Worm (Caenorhabditis elegans) whole organism, mixed stage, embryonic: ENCODE results near the gene C24H10.2.
A peak's percentile ranks its signal among the peaks of the same experiment; 100 is the strongest.

Source experiments
- M03D4.4 ChIP-seq: sonication (generic microtip); optimal IDR thresholded peaks from 2 replicates; lab custom pipeline; 2017; ENCODE audit warnings: mild to moderate bottlenecking, missing genetic modification characterization, missing compliant biosample characterization
- bed-3 ChIP-seq: fragments of 200-800 bp; sonication (Bioruptor generic); optimal IDR thresholded peaks from 3 replicates; lab custom pipeline; 2018; ENCODE audit warnings: mild to moderate bottlenecking, missing genetic modification characterization, moderate library complexity, missing compliant biosample characterization
- blmp-1 ChIP-seq: fragments of 150-350 bp; optimal IDR thresholded peaks from 2 replicates; lab custom pipeline; 2014; ENCODE audit warnings: missing biosample characterization, missing genetic modification characterization
- ceh-39 ChIP-seq: fragments of 150-350 bp; optimal IDR thresholded peaks from 2 replicates; lab custom pipeline; 2014; ENCODE audit warnings: missing biosample characterization, missing genetic modification characterization
- ceh-43 ChIP-seq: fragments of 200-800 bp; sonication (Bioruptor generic); optimal IDR thresholded peaks from 2 replicates; lab custom pipeline; 2018; ENCODE audit warnings: mild to moderate bottlenecking, missing genetic modification characterization, moderate library complexity, missing compliant biosample characterization
- ceh-83 ChIP-seq: fragments of 200-800 bp; sonication (Bioruptor generic); optimal IDR thresholded peaks from 2 replicates; lab custom pipeline; 2018; ENCODE audit warnings: mild to moderate bottlenecking, missing genetic modification characterization, missing compliant biosample characterization
- ces-1 ChIP-seq: fragments of 150-350 bp; optimal IDR thresholded peaks from 2 replicates; lab custom pipeline; 2014; ENCODE audit warnings: missing biosample characterization, missing genetic modification reagents, missing genetic modification characterization
- cnd-1 ChIP-seq: fragments of 200-800 bp; sonication (Bioruptor generic); optimal IDR thresholded peaks from 2 replicates; lab custom pipeline; 2018; ENCODE audit warnings: mild to moderate bottlenecking, missing genetic modification characterization, missing compliant biosample characterization
- drap-1 ChIP-seq: fragments of 200-800 bp; sonication (Bioruptor generic); optimal IDR thresholded peaks from 3 replicates; lab custom pipeline; 2018; ENCODE audit warnings: mild to moderate bottlenecking, missing genetic modification characterization, missing compliant biosample characterization
- elt-1 ChIP-seq: sonication (generic microtip); optimal IDR thresholded peaks from 2 replicates; lab custom pipeline; 2017; ENCODE audit warnings: missing genetic modification characterization, mild to moderate bottlenecking, missing compliant biosample characterization, antibody characterized with exemption, moderate library complexity, borderline replicate concordance; ENCODE audit not compliant: insufficient read depth
- elt-3 ChIP-seq: fragments of 150-350 bp; optimal IDR thresholded peaks from 2 replicates; lab custom pipeline; 2014; ENCODE audit warnings: missing biosample characterization, missing genetic modification characterization
- flh-1 ChIP-seq: fragments of 200-800 bp; sonication (Bioruptor generic); optimal IDR thresholded peaks from 2 replicates; lab custom pipeline; 2018; ENCODE audit warnings: mild to moderate bottlenecking, missing genetic modification characterization, moderate library complexity, missing compliant biosample characterization
- ham-2 ChIP-seq: fragments of 200-800 bp; sonication (Bioruptor generic); optimal IDR thresholded peaks from 2 replicates; lab custom pipeline; 2018; ENCODE audit warnings: mild to moderate bottlenecking, missing genetic modification characterization, missing compliant biosample characterization
- hlh-1 ChIP-seq: fragments of 150-350 bp; optimal IDR thresholded peaks from 2 replicates; lab custom pipeline; 2014; ENCODE audit warnings: missing biosample characterization, missing genetic modification reagents, missing genetic modification characterization
- lin-13 ChIP-seq: fragments of 150-350 bp; optimal IDR thresholded peaks from 2 replicates; lab custom pipeline; 2014; ENCODE audit warnings: missing biosample characterization, missing genetic modification characterization
- lsy-2 ChIP-seq: fragments of 150-350 bp; optimal IDR thresholded peaks from 2 replicates; lab custom pipeline; 2014; ENCODE audit warnings: missing biosample characterization, missing genetic modification characterization
- mab-5 ChIP-seq: fragments of 150-350 bp; optimal IDR thresholded peaks from 2 replicates; lab custom pipeline; 2014; ENCODE audit warnings: missing biosample characterization, missing genetic modification characterization
- mls-2 ChIP-seq: sonication (generic microtip); optimal IDR thresholded peaks from 2 replicates; lab custom pipeline; 2016; ENCODE audit warnings: mild to moderate bottlenecking, missing genetic modification characterization, moderate library complexity, missing compliant biosample characterization
- nhr-12 ChIP-seq: fragments of 150-350 bp; optimal IDR thresholded peaks from 2 replicates; lab custom pipeline; 2014; ENCODE audit warnings: missing biosample characterization, missing genetic modification characterization
- nhr-2 ChIP-seq: fragments of 150-350 bp; optimal IDR thresholded peaks from 2 replicates; lab custom pipeline; 2014; ENCODE audit warnings: missing biosample characterization, missing genetic modification characterization
- nhr-237 ChIP-seq: fragments of 150-350 bp; optimal IDR thresholded peaks from 2 replicates; lab custom pipeline; 2014; ENCODE audit warnings: missing biosample characterization, missing genetic modification characterization
- nhr-28 ChIP-seq: fragments of 150-350 bp; optimal IDR thresholded peaks from 2 replicates; lab custom pipeline; 2014; ENCODE audit warnings: missing biosample characterization, missing genetic modification characterization
- nhr-76 ChIP-seq: sonication (generic microtip); optimal IDR thresholded peaks from 2 replicates; lab custom pipeline; 2017; ENCODE audit warnings: missing biosample characterization, missing genetic modification characterization
- pha-4 ChIP-seq: fragments of 150-350 bp; optimal IDR thresholded peaks from 2 replicates; lab custom pipeline; 2018; ENCODE audit warnings: missing biosample characterization, missing genetic modification reagents, missing genetic modification characterization
- sem-2 ChIP-seq: fragments of 200-800 bp; sonication (Bioruptor generic); optimal IDR thresholded peaks from 2 replicates; lab custom pipeline; 2018; ENCODE audit warnings: mild to moderate bottlenecking, missing genetic modification characterization, missing compliant biosample characterization
- snpc-4 ChIP-seq: fragments of 150-350 bp; optimal IDR thresholded peaks from 2 replicates; lab custom pipeline; 2014; ENCODE audit warnings: missing biosample characterization, missing genetic modification characterization
- sptf-1 ChIP-seq: sonication (generic microtip); optimal IDR thresholded peaks from 2 replicates; lab custom pipeline; 2017; ENCODE audit warnings: mild to moderate bottlenecking, missing genetic modification characterization, moderate library complexity, missing compliant biosample characterization
- tbx-8 ChIP-seq: fragments of 200-800 bp; sonication (Bioruptor generic); optimal IDR thresholded peaks from 2 replicates; lab custom pipeline; 2018; ENCODE audit warnings: mild to moderate bottlenecking, missing genetic modification characterization, moderate library complexity, missing compliant biosample characterization
- unc-120 ChIP-seq: sonication (generic microtip); optimal IDR thresholded peaks from 2 replicates; lab custom pipeline; 2017; ENCODE audit warnings: missing genetic modification characterization, missing compliant biosample characterization; ENCODE audit not compliant: poor library complexity, severe bottlenecking
- unc-39 ChIP-seq: fragments of 150-350 bp; optimal IDR thresholded peaks from 2 replicates; lab custom pipeline; 2014; ENCODE audit warnings: missing biosample characterization, missing genetic modification characterization
- unc-62 ChIP-seq: fragments of 150-350 bp; optimal IDR thresholded peaks from 2 replicates; lab custom pipeline; 2014; ENCODE audit warnings: missing biosample characterization, missing genetic modification reagents, missing genetic modification characterization
- zip-8 ChIP-seq: fragments of 150-350 bp; optimal IDR thresholded peaks from 2 replicates; lab custom pipeline; 2014; ENCODE audit warnings: missing biosample characterization, missing genetic modification characterization
- ztf-11 ChIP-seq: fragments of 150-350 bp; optimal IDR thresholded peaks from 2 replicates; lab custom pipeline; 2014; ENCODE audit warnings: missing biosample characterization, missing genetic modification characterization

C24H10.2 gene

ce11 chrX:5063750-5064652 lies at the start of gene C24H10.2:
Gene C24H10.2 (plus strand): TSS chrX:5064602.
- TF ChIP-seq ces-1 (GFP tag; lab: Kevin White, UChicago) (no peak), hlh-1 (no peak), ceh-83 (GFP tag; lab: Kevin White, UChicago) (no peak), nhr-28 (tag; lab: Kevin White, UChicago) (no peak), flh-1 (GFP tag; lab: Kevin White, UChicago) (no peak), nhr-76 (tag; lab: Kevin White, UChicago) (no peak), sptf-1 (tag; lab: Kevin White, UChicago) (peak; percentile 9), mab-5 (tag; lab: Kevin White, UChicago) (no peak), lsy-2 (tag; lab: Kevin White, UChicago) (no peak), unc-62 (GFP tag; lab: Kevin White, UChicago) (no peak), M03D4.4 (no peak), pha-4 (peak; percentile 48), ceh-39 (tag; lab: Kevin White, UChicago) (no peak), nhr-2 (no peak), elt-3 (tag; lab: Kevin White, UChicago) (no peak), ham-2 (no peak), ceh-43 (GFP tag; lab: Kevin White, UChicago) (no peak), unc-39 (tag; lab: Kevin White, UChicago) (no peak), nhr-237 (tag; lab: Kevin White, UChicago) (no peak), drap-1 (GFP tag; lab: Kevin White, UChicago) (peak; percentile 22), lin-13 (peak; percentile 3), mls-2 (peak; percentile 27), nhr-12 (tag; lab: Kevin White, UChicago) (no peak), zip-8 (tag; lab: Kevin White, UChicago) (no peak), cnd-1 (tag; lab: Kevin White, UChicago) (peak; percentile 48), snpc-4 (tag; lab: Kevin White, UChicago) (no peak), unc-120 (tag; lab: Kevin White, UChicago) (peak; percentile 45), elt-1 (no peak), sem-2 (GFP tag; lab: Kevin White, UChicago) (no peak), tbx-8 (GFP tag; lab: Kevin White, UChicago) (no peak), blmp-1 (no peak), bed-3 (GFP tag; lab: Kevin White, UChicago) (no peak)
- TF ChIP-seq, all 35 proteins: peak for 7

ce11 chrX:5015775-5016174 lies 48.6 kb upstream of the C24H10.2 start, which contains the start of gene ZC449.8:
Gene ZC449.8 (plus strand): TSS chrX:5016075.
- TF ChIP-seq cnd-1 (tag; lab: Kevin White, UChicago) = no peak
- no peak for TF ChIP-seq unc-62 (GFP tag; lab: Kevin White, UChicago)
- TF ChIP-seq ztf-11 (tag; lab: Kevin White, UChicago) = no peak
- no peak for TF ChIP-seq ham-2
- no peak for TF ChIP-seq mab-5 (tag; lab: Kevin White, UChicago)
- no peak for TF ChIP-seq elt-1
- TF ChIP-seq snpc-4 (tag; lab: Kevin White, UChicago) = no peak

- TF ChIP-seq zip-8 (tag; lab: Kevin White, UChicago) (no peak), lsy-2 (tag; lab: Kevin White, UChicago) (no peak), nhr-76 (tag; lab: Kevin White, UChicago) (no peak), unc-62 (GFP tag; lab: Kevin White, UChicago) (no peak), cnd-1 (tag; lab: Kevin White, UChicago) (no peak)
- TF ChIP-seq, all 35 proteins: peak for 0
Measured at ce11 chrX:5017591-5017990, 46.8 kb upstream of the C24H10.2 start, which contains the start of gene sek-3. Gene sek-3 (plus strand): TSS chrX:5017891.
